Worm (Caenorhabditis elegans) whole organism, early embryonic: ENCODE data around the gene F09A5.2.

ENCODE experiments used
- B0310.2 ChIP-seq: sonication (generic microtip); optimal IDR thresholded peaks from 2 replicates; lab custom pipeline; 2016; ENCODE audit warnings: mild to moderate bottlenecking, missing genetic modification characterization, missing compliant biosample characterization
- F13C5.2 ChIP-seq: sonication (generic microtip); optimal IDR thresholded peaks from 2 replicates; lab custom pipeline; 2017; ENCODE audit warnings: mild to moderate bottlenecking, missing genetic modification characterization, inconsistent platforms, missing compliant biosample characterization
- aly-1 ChIP-seq: sonication (generic microtip); optimal IDR thresholded peaks from 2 replicates; lab custom pipeline; 2016; ENCODE audit warnings: missing genetic modification characterization, missing compliant biosample characterization
- ama-1 ChIP-seq: fragments of 150-350 bp; optimal IDR thresholded peaks from 2 replicates; lab custom pipeline; 2014
- ceh-13 ChIP-seq: fragments of 200-800 bp; sonication (Bioruptor generic); optimal IDR thresholded peaks from 2 replicates; lab custom pipeline; 2018; ENCODE audit warnings: mild to moderate bottlenecking, missing genetic modification characterization, missing compliant biosample characterization
- ets-7 ChIP-seq: sonication (generic microtip); optimal IDR thresholded peaks from 2 replicates; lab custom pipeline; 2016; ENCODE audit warnings: missing genotype, missing genetic modification characterization, missing compliant biosample characterization
- flt-1 ChIP-seq: fragments of 200-800 bp; sonication (Bioruptor generic); IDR thresholded peaks from 2 replicates; pipeline ENCODE4 v1.3.6; 2022; ENCODE audit warnings: missing genetic modification characterization, missing compliant biosample characterization
- hmbx-1 ChIP-seq: sonication (generic microtip); optimal IDR thresholded peaks from 2 replicates; lab custom pipeline; 2016; ENCODE audit warnings: mild to moderate bottlenecking, missing genetic modification characterization, missing compliant biosample characterization
- hmg-4 ChIP-seq: fragments of 200-800 bp; sonication (Bioruptor generic); optimal IDR thresholded peaks from 2 replicates; lab custom pipeline; 2018; ENCODE audit warnings: mild to moderate bottlenecking, missing genetic modification characterization, missing compliant biosample characterization
- hnd-1 ChIP-seq: sonication (generic microtip); optimal IDR thresholded peaks from 2 replicates; lab custom pipeline; 2016; ENCODE audit warnings: missing genetic modification characterization, missing compliant biosample characterization
- pes-1 ChIP-seq: fragments of 200-800 bp; sonication (Bioruptor generic); IDR thresholded peaks from 2 replicates; pipeline ENCODE4 v1.3.6; 2022; ENCODE audit warnings: missing genetic modification reagents, missing genetic modification characterization, missing compliant biosample characterization
- tbx-11 ChIP-seq: fragments of 200-800 bp; sonication (Bioruptor generic); IDR thresholded peaks from 2 replicates; pipeline ENCODE4 v1.3.6; 2022; ENCODE audit warnings: missing genetic modification characterization, missing compliant biosample characterization
- tbx-37 ChIP-seq: fragments of 200-800 bp; sonication (Bioruptor generic); conservative IDR thresholded peaks from 2 replicates; pipeline ENCODE4 v1.3.6; 2022; ENCODE audit warnings: missing genetic modification reagents, missing genetic modification characterization, missing compliant biosample characterization

- TF ChIP-seq ceh-13 (GFP tag; lab: Kevin White, UChicago) (no peak), hnd-1 (tag; lab: Kevin White, UChicago) (no peak), aly-1 (tag; lab: Kevin White, UChicago) (no peak), tbx-37 (GFP tag; lab: Robert Waterston, UW) (no peak), ama-1 (lab: Kevin White, UChicago) (no peak), F13C5.2 (no peak), ets-7 (tag; lab: Kevin White, UChicago) (no peak), flt-1 (GFP tag; lab: Robert Waterston, UW) (no peak), B0310.2 (tag; lab: Kevin White, UChicago) (no peak), pes-1 (GFP tag; lab: Robert Waterston, UW) (no peak), hmbx-1 (no peak), tbx-11 (no peak), hmg-4 (GFP tag; lab: Kevin White, UChicago) (peak; percentile 80)
Measured at ce11 chrX:13143236-13143635, 8.3 kb downstream of the F09A5.2 start.
